Fruit fly (Drosophila melanogaster): Measurements from ENCODE around the gene CG1571.

Gene CG1571

DNA sequence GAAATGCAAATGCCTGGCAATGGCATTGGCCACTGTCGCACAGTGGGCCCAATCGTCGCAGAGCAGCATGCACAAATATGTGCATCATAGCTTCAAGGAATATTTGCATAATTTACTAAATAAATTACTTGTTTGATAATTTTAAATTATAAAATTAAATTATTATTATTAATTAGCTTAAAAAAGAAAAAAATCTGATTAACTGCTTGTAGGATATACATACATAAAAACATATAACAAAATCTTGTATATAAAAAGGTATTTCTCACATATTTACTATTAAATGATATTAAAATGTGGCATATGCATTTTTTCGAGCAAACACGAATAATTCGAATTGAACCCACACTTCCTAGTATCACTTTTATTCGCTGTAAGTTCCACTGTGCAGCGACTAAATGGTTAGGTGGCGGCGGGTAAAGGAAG is 49.6 kb downstream of the CG1571 start (continued):
- TF ChIP-seq Usf (GFP tag; optimal IDR thresholded peaks at IDR 0.05) (no peak), CG34422 (GFP tag; IDR thresholded peaks at IDR 0.05) (peak; percentile 18; the same call in 1 of the 3 replicates), CG12942 (GFP tag; optimal IDR thresholded peaks at IDR 0.05) (peak; percentile 41), mirr (GFP tag; optimal IDR thresholded peaks at IDR 0.05) (no peak), hb (GFP tag; IDR thresholded peaks at IDR 0.05; ENCODE audit: partially characterized antibody) (no peak), CG4328 (GFP tag; optimal IDR thresholded peaks at IDR 0.05) (peak; percentile 3), CG34376 (GFP tag; optimal IDR thresholded peaks at IDR 0.05) (no peak), CG2875 (GFP tag; optimal IDR thresholded peaks at IDR 0.05) (peak; percentile 41), Vsx1 (GFP tag; optimal IDR thresholded peaks at IDR 0.05) (peak; percentile 36), Aef1 (GFP tag; IDR thresholded peaks at IDR 0.05) (peak; percentile 24; the same call in 1 of the 3 replicates), kah (GFP tag; optimal IDR thresholded peaks at IDR 0.05) (peak; percentile 30), CG14965 (GFP tag; optimal IDR thresholded peaks at IDR 0.05; ENCODE audit: borderline replicate concordance) (no peak), trh (GFP tag; optimal IDR thresholded peaks at IDR 0.05) (no peak), CG6854 (GFP tag; optimal IDR thresholded peaks at IDR 0.05) (no peak), dm (GFP tag; optimal IDR thresholded peaks at IDR 0.05) (no peak), CG10366 (GFP tag; IDR thresholded peaks at IDR 0.05) (peak; percentile 19; the same call in 1 of the 2 replicates), CG4360 (GFP tag; IDR thresholded peaks at IDR 0.05) (no peak), CG2120 (GFP tag; optimal IDR thresholded peaks at IDR 0.05) (no peak), CG31441 (GFP tag; IDR thresholded peaks at IDR 0.05) (peak; percentile 79), pb (GFP tag; optimal IDR thresholded peaks at IDR 0.05) (no peak), CG1602 (GFP tag; optimal IDR thresholded peaks at IDR 0.05) (peak; percentile 18), Xrp1 (GFP tag; IDR thresholded peaks at IDR 0.05) (peak; percentile 45; the same call in 1 of the 2 replicates), zfh1 (GFP tag; IDR thresholded peaks at IDR 0.05) (0 out of 3 replicates have a peak, but pooled peaks have one; percentile 46), ind (GFP tag; optimal IDR thresholded peaks at IDR 0.05) (peak; percentile 49), Sox100B (GFP tag; optimal IDR thresholded peaks at IDR 0.05) (peak; percentile 83), Ravus (GFP tag; IDR thresholded peaks at IDR 0.05) (no peak), nmo (GFP tag; optimal IDR thresholded peaks at IDR 0.05) (peak; percentile 81), Dek (tag; optimal IDR thresholded peaks at IDR 0.05) (no peak), CG9727 (GFP tag; optimal IDR thresholded peaks at IDR 0.05) (peak; percentile 53), CG17359 (tag; optimal IDR thresholded peaks at IDR 0.05) (peak; percentile 65), CG4707 (GFP tag; optimal IDR thresholded peaks at IDR 0.05) (peak; percentile 68), CG6654 (GFP tag; optimal IDR thresholded peaks at IDR 0.05) (peak; percentile 38), Ssrp (tag; optimal IDR thresholded peaks at IDR 0.05) (peak; percentile 74), CG6813 (GFP tag; optimal IDR thresholded peaks at IDR 0.05) (peak; percentile 22), sim (GFP tag; IDR thresholded peaks at IDR 0.05) (no peak), seq (GFP tag; IDR thresholded peaks at IDR 0.05) (no peak), CG18619 (GFP tag; optimal IDR thresholded peaks at IDR 0.05) (peak; percentile 33), CG1529 (GFP tag; optimal IDR thresholded peaks at IDR 0.05) (peak; percentile 9), Drgx (GFP tag; IDR thresholded peaks at IDR 0.05) (peak; percentile 55), CG5953 (GFP tag; IDR thresholded peaks at IDR 0.05) (0 out of 2 replicates have a peak, but pooled peaks have one; percentile 31), CG1233 (GFP tag; optimal IDR thresholded peaks at IDR 0.05) (peak; percentile 10), dpn (GFP tag; optimal IDR thresholded peaks at IDR 0.05) (peak in 1 of 2 experiments; percentile 32), otp (GFP tag; IDR thresholded peaks at IDR 0.05) (no peak), CG3065 (GFP tag; optimal IDR thresholded peaks at IDR 0.05) (no peak), grau (tag; optimal IDR thresholded peaks at IDR 0.05) (peak; percentile 59), E2f2 (GFP tag; IDR thresholded peaks at IDR 0.05) (peak; percentile 40; the same call in 1 of the 2 replicates), CG7271 (tag; optimal IDR thresholded peaks at IDR 0.05) (no peak), crol (GFP tag; IDR thresholded peaks at IDR 0.05) (no peak), fd102C (GFP tag; optimal IDR thresholded peaks at IDR 0.05) (no peak), CG14710 (tag; optimal IDR thresholded peaks at IDR 0.05) (peak; percentile 55), Dad (GFP tag; optimal IDR thresholded peaks at IDR 0.05) (no peak)
